Fruit fly (Drosophila melanogaster) whole organism, embryonic: Measurements from ENCODE around the gene Hsp83.

Source experiments
- Ada2b ChIP-seq: fragments of 200-800 bp; sonication (Bioruptor generic); IDR thresholded peaks from 2 replicates; pipeline ENCODE4 v1.3.6; 2022; ENCODE audit warnings: missing biosample characterization, missing genetic modification characterization
- Aef1 ChIP-seq: fragments of 200-800 bp; sonication (Bioruptor generic); IDR thresholded peaks from 3 replicates; pipeline ENCODE4 v1.3.6; 2022; ENCODE audit warnings: missing biosample characterization, missing genetic modification characterization
- CG11504 ChIP-seq: fragments of 200-800 bp; sonication (Bioruptor generic); optimal IDR thresholded peaks from 3 replicates; lab custom pipeline; 2019; ENCODE audit warnings: missing biosample characterization, mild to moderate bottlenecking, missing genetic modification characterization, moderate library complexity
- CG11560 ChIP-seq: fragments of 200-800 bp; sonication (Bioruptor generic); IDR thresholded peaks from 3 replicates; pipeline ENCODE4 v1.3.6; 2022; ENCODE audit warnings: missing biosample characterization, missing genetic modification characterization
- CG11723 ChIP-seq: fragments of 200-800 bp; sonication (Bioruptor generic); optimal IDR thresholded peaks from 2 replicates; lab custom pipeline; 2017; ENCODE audit warnings: missing biosample characterization, mild to moderate bottlenecking, missing genetic modification characterization
- CG12769 ChIP-seq: fragments of 200-800 bp; sonication (Bioruptor generic); optimal IDR thresholded peaks from 2 replicates; lab custom pipeline; 2019; ENCODE audit warnings: missing biosample characterization, mild to moderate bottlenecking, missing genetic modification characterization, moderate library complexity
- CG14965 ChIP-seq: fragments of 200-800 bp; sonication (Bioruptor generic); optimal IDR thresholded peaks from 2 replicates; lab custom pipeline; 2016; ENCODE audit warnings: missing biosample characterization, missing genetic modification characterization, borderline replicate concordance
- CG16779 ChIP-seq: fragments of 200-800 bp; sonication (Bioruptor generic); IDR thresholded peaks from 2 replicates; pipeline ENCODE4 v1.3.6; 2022; ENCODE audit warnings: missing biosample characterization, missing genetic modification characterization
- CG16813 ChIP-seq: fragments of 200-800 bp; sonication (Bioruptor generic); IDR thresholded peaks from 3 replicates; pipeline ENCODE4 v1.3.6; 2022; ENCODE audit warnings: missing biosample characterization, missing genetic modification characterization; ENCODE audit not compliant: partially characterized antibody
- CG17829 ChIP-seq: fragments of 200-800 bp; optimal IDR thresholded peaks from 2 replicates; lab custom pipeline; 2019; ENCODE audit warnings: missing biosample characterization, mild to moderate bottlenecking, missing genetic modification characterization, moderate library complexity
- CG2116 ChIP-seq: fragments of 200-800 bp; sonication (Bioruptor generic); optimal IDR thresholded peaks from 3 replicates; lab custom pipeline; 2018; ENCODE audit warnings: missing biosample characterization, mild to moderate bottlenecking, missing genetic modification characterization
- CG2120 ChIP-seq: fragments of 200-800 bp; sonication (Bioruptor generic); optimal IDR thresholded peaks from 3 replicates; lab custom pipeline; 2016; ENCODE audit warnings: missing biosample characterization, missing genetic modification characterization
- CG3163 ChIP-seq: fragments of 200-800 bp; sonication (Bioruptor generic); optimal IDR thresholded peaks from 3 replicates; lab custom pipeline; 2016; ENCODE audit warnings: missing biosample characterization, missing genetic modification characterization
- CG32532 ChIP-seq: fragments of 200-800 bp; sonication (Bioruptor generic); IDR thresholded peaks from 2 replicates; pipeline ENCODE4 v1.3.6; 2022; ENCODE audit warnings: missing biosample characterization, missing genetic modification characterization
- CG33557 ChIP-seq: fragments of 200-800 bp; sonication (Bioruptor generic); optimal IDR thresholded peaks from 2 replicates; lab custom pipeline; 2019; ENCODE audit warnings: missing biosample characterization, mild to moderate bottlenecking, missing genetic modification characterization, moderate library complexity
- CG4707 ChIP-seq: fragments of 200-800 bp; sonication (Bioruptor generic); optimal IDR thresholded peaks from 2 replicates; lab custom pipeline; 2018; ENCODE audit warnings: missing biosample characterization, mild to moderate bottlenecking, missing genetic modification characterization, moderate library complexity
- CG6791 ChIP-seq: fragments of 200-800 bp; sonication (Bioruptor generic); IDR thresholded peaks from 3 replicates; pipeline ENCODE4 v1.3.6; 2022; ENCODE audit warnings: missing biosample characterization, missing genetic modification characterization; ENCODE audit not compliant: partially characterized antibody
- CTCF ChIP-seq: fragments of 200-800 bp; sonication (Bioruptor generic); optimal IDR thresholded peaks from 2 replicates; lab custom pipeline; 2017; ENCODE audit warnings: missing biosample characterization, mild to moderate bottlenecking, missing genetic modification characterization, moderate library complexity
- Dbx ChIP-seq: fragments of 200-800 bp; sonication (Bioruptor generic); IDR thresholded peaks from 3 replicates; pipeline ENCODE4 v1.3.6; 2022; ENCODE audit warnings: missing biosample characterization, missing genetic modification characterization
- Dref ChIP-seq: fragments of 200-800 bp; sonication (Bioruptor generic); IDR thresholded peaks from 2 replicates; pipeline ENCODE4 v1.3.6; 2022; ENCODE audit warnings: missing biosample characterization, missing genetic modification characterization
- Ets65A ChIP-seq: fragments of 200-800 bp; sonication (Bioruptor generic); peaks from one replicate; lab custom pipeline; 2016; ENCODE audit warnings: missing biosample characterization, missing genetic modification characterization
- Fer1 ChIP-seq: fragments of 200-800 bp; sonication (Bioruptor generic); optimal IDR thresholded peaks from 2 replicates; lab custom pipeline; 2017; ENCODE audit warnings: missing biosample characterization, mild to moderate bottlenecking, missing genetic modification characterization
- H15 ChIP-seq: fragments of 200-800 bp; sonication (Bioruptor generic); IDR thresholded peaks from 3 replicates; pipeline ENCODE4 v1.3.6; 2022; ENCODE audit warnings: missing biosample characterization, missing genetic modification characterization
- NFAT ChIP-seq: fragments of 200-800 bp; sonication (Bioruptor generic); IDR thresholded peaks from 2 replicates; pipeline ENCODE4 v1.3.6; 2022; ENCODE audit warnings: missing biosample characterization, missing genetic modification characterization
- Usf ChIP-seq: fragments of 200-800 bp; sonication (Bioruptor generic); optimal IDR thresholded peaks from 2 replicates; lab custom pipeline; 2017; ENCODE audit warnings: missing genotype, missing biosample characterization, missing genetic modification characterization
- YL-1 ChIP-seq: fragments of 200-800 bp; sonication (Bioruptor generic); optimal IDR thresholded peaks from 3 replicates; lab custom pipeline; 2017; ENCODE audit warnings: missing biosample characterization, mild to moderate bottlenecking, missing genetic modification characterization
- ab ChIP-seq: fragments of 200-800 bp; sonication (Bioruptor generic); optimal IDR thresholded peaks from 2 replicates; lab custom pipeline; 2016; ENCODE audit warnings: missing biosample characterization, missing genetic modification characterization
- bbx ChIP-seq: fragments of 200-800 bp; sonication (Bioruptor generic); IDR thresholded peaks from 2 replicates; pipeline ENCODE4 v1.3.6; 2022; ENCODE audit warnings: missing biosample characterization, missing genetic modification characterization; ENCODE audit not compliant: partially characterized antibody
- dati ChIP-seq: fragments of 200-800 bp; sonication (Bioruptor generic); IDR thresholded peaks from 2 replicates; pipeline ENCODE4 v1.3.6; 2022; ENCODE audit warnings: missing biosample characterization, missing genetic modification characterization
- eve ChIP-seq, 2 experiments: fragments of >200 bp; optimal IDR thresholded peaks; 2 replicates each; lab custom pipeline; 2017; ENCODE audit warnings: missing biosample characterization in 2 of 2, missing genetic modification characterization in 2 of 2
- fd64A ChIP-seq: fragments of 200-800 bp; sonication (Bioruptor generic); optimal IDR thresholded peaks from 3 replicates; lab custom pipeline; 2018; ENCODE audit warnings: missing biosample characterization, mild to moderate bottlenecking, missing genetic modification characterization
- ftz-f1 ChIP-seq: fragments of 200-800 bp; sonication (Bioruptor generic); optimal IDR thresholded peaks from 2 replicates; lab custom pipeline; 2016; ENCODE audit warnings: missing biosample characterization, missing genetic modification characterization
- gce ChIP-seq: fragments of 200-800 bp; sonication (Bioruptor generic); IDR thresholded peaks from 3 replicates; pipeline ENCODE4 v1.3.6; 2022; ENCODE audit warnings: missing biosample characterization, missing genetic modification characterization
- h ChIP-seq: fragments of >200 bp; optimal IDR thresholded peaks from 2 replicates; lab custom pipeline; 2017
- hkb ChIP-seq, 2 experiments: fragments of 200-800 bp in 1 of 2; fragments of >200 bp in 1 of 2; sonication (Bioruptor generic) in 1 of 2; IDR thresholded peaks in 1 of 2; optimal IDR thresholded peaks in 1 of 2; 2 replicates each; pipeline versions ENCODE4 v1.3.6 to Lab custom; 2017 to 2022; ENCODE audit warnings: missing biosample characterization in 1 of 2, missing genetic modification characterization in 1 of 2
- jigr1 ChIP-seq: fragments of 200-800 bp; sonication (Bioruptor generic); IDR thresholded peaks from 3 replicates; pipeline ENCODE4 v1.3.6; 2022; ENCODE audit warnings: missing biosample characterization, missing genetic modification characterization
- kah ChIP-seq: fragments of 200-800 bp; sonication (Bioruptor generic); optimal IDR thresholded peaks from 2 replicates; lab custom pipeline; 2018; ENCODE audit warnings: missing biosample characterization, mild to moderate bottlenecking, missing genetic modification characterization
- knrl ChIP-seq: fragments of 200-800 bp; sonication (Bioruptor generic); IDR thresholded peaks from 3 replicates; pipeline ENCODE4 v1.3.6; 2022; ENCODE audit warnings: missing biosample characterization, missing genetic modification characterization; ENCODE audit not compliant: partially characterized antibody
- nmo ChIP-seq: fragments of 200-800 bp; sonication (Bioruptor generic); optimal IDR thresholded peaks from 2 replicates; lab custom pipeline; 2018; ENCODE audit warnings: missing biosample characterization, mild to moderate bottlenecking, missing genetic modification characterization, moderate library complexity
- oc ChIP-seq: fragments of 200-800 bp; sonication (Bioruptor generic); optimal IDR thresholded peaks from 2 replicates; lab custom pipeline; 2018; ENCODE audit warnings: missing biosample characterization, mild to moderate bottlenecking, missing genetic modification characterization, moderate library complexity
- onecut ChIP-seq: fragments of 200-800 bp; sonication (Bioruptor generic); IDR thresholded peaks from 2 replicates; pipeline ENCODE4 v1.3.6; 2022; ENCODE audit warnings: missing biosample characterization, missing genetic modification characterization
- p53 ChIP-seq: fragments of 200-800 bp; sonication (Bioruptor generic); optimal IDR thresholded peaks from 2 replicates; lab custom pipeline; 2016; ENCODE audit warnings: missing biosample characterization, missing genetic modification characterization
- pfk ChIP-seq: fragments of 200-800 bp; sonication (Bioruptor generic); optimal IDR thresholded peaks from 2 replicates; lab custom pipeline; 2018; ENCODE audit warnings: missing biosample characterization, mild to moderate bottlenecking, missing genetic modification characterization, moderate library complexity
- pho ChIP-seq: fragments of 200-800 bp; sonication (Bioruptor generic); optimal IDR thresholded peaks from 2 replicates; lab custom pipeline; 2016; ENCODE audit warnings: missing biosample characterization, missing genetic modification characterization
- prd ChIP-seq, 3 experiments: fragments of >200 bp in 2 of 3; fragments of 200-800 bp in 1 of 3; sonication (Bioruptor generic) in 1 of 3; optimal IDR thresholded peaks in 2 of 3; IDR thresholded peaks in 1 of 3; 2 replicates in 2 of 3; 3 replicates in 1 of 3; pipeline versions ENCODE4 v1.3.6 to Lab custom; 2017 to 2022; ENCODE audit warnings: missing biosample characterization in 1 of 3, missing genetic modification characterization in 1 of 3
- repo ChIP-seq: fragments of 200-800 bp; sonication (Bioruptor generic); optimal IDR thresholded peaks from 2 replicates; lab custom pipeline; 2016; ENCODE audit warnings: missing biosample characterization, missing genetic modification characterization
- sr ChIP-seq: fragments of 200-800 bp; sonication (Bioruptor generic); IDR thresholded peaks from 3 replicates; pipeline ENCODE4 v1.3.6; 2022; ENCODE audit warnings: missing biosample characterization, missing genetic modification characterization
- stwl ChIP-seq: fragments of 200-800 bp; sonication (Bioruptor generic); optimal IDR thresholded peaks from 3 replicates; lab custom pipeline; 2018; ENCODE audit warnings: missing biosample characterization, mild to moderate bottlenecking, missing genetic modification characterization, moderate library complexity
- tin ChIP-seq: fragments of 200-800 bp; sonication (Bioruptor generic); optimal IDR thresholded peaks from 3 replicates; lab custom pipeline; 2016; ENCODE audit warnings: missing biosample characterization, missing genetic modification characterization
- toy ChIP-seq: fragments of 200-800 bp; sonication (Bioruptor generic); IDR thresholded peaks from 2 replicates; pipeline ENCODE4 v1.3.6; 2022; ENCODE audit warnings: missing biosample characterization, missing genetic modification characterization
- zfh2 ChIP-seq: fragments of 200-800 bp; sonication (Bioruptor generic); optimal IDR thresholded peaks from 2 replicates; lab custom pipeline; 2016; ENCODE audit warnings: missing biosample characterization, missing genetic modification characterization

Gene Hsp83

dm6 chr3L:3197464-3197863 is 4.7 kb downstream of the Hsp83 start, which contains the start of gene CG14966 (continued):
- no peak for TF ChIP-seq jigr1 (GFP tag; lab: Robert Waterston, UW)
- peak; percentile 43 for TF ChIP-seq CG2116 (GFP tag; lab: Kevin White, UChicago)
- peak; percentile 68 for TF ChIP-seq CG32532
- peak; percentile 66 for TF ChIP-seq CG2120 (GFP tag; lab: Kevin White, UChicago)
- no peak for TF ChIP-seq ab
- TF ChIP-seq knrl (GFP tag; lab: Robert Waterston, UW): peak; percentile 88
- TF ChIP-seq dati (GFP tag; lab: Robert Waterston, UW): no peak
- no peak for TF ChIP-seq eve (GFP tag; optimal IDR thresholded peaks at IDR 0.05; lab: Kevin White, UChicago)
- no peak for TF ChIP-seq prd (optimal IDR thresholded peaks at IDR 0.05; lab: Kevin White, UChicago)
- 0 out of 3 replicates have a peak, but pooled peaks have one; percentile 8 for TF ChIP-seq prd (GFP tag; IDR thresholded peaks at IDR 0.05; lab: Robert Waterston, UW)
- no peak for TF ChIP-seq ftz-f1
- peak; percentile 43 for TF ChIP-seq stwl (tag; lab: Kevin White, UChicago)
- peak; percentile 91 for TF ChIP-seq CG16813 (GFP tag; lab: Robert Waterston, UW)
- 0 out of 3 replicates have a peak, but pooled peaks have one; percentile 42 for TF ChIP-seq CG11560 (tag; lab: Robert Waterston, UW)
- peak; percentile 32 for TF ChIP-seq CG11504 (tag; lab: Kevin White, UChicago)
- TF ChIP-seq Usf (GFP tag; lab: Kevin White, UChicago): no peak
- no peak for TF ChIP-seq CG4707 (GFP tag; lab: Kevin White, UChicago)
- peak; percentile 15 for TF ChIP-seq kah (GFP tag; lab: Kevin White, UChicago)
- TF ChIP-seq toy (GFP tag; lab: Robert Waterston, UW): no peak
- TF ChIP-seq CG33557 (GFP tag; lab: Kevin White, UChicago): no peak
- peak; percentile 72 for TF ChIP-seq CTCF (GFP tag; lab: Kevin White, UChicago)
- TF ChIP-seq oc (tag; lab: Kevin White, UChicago): no peak
- TF ChIP-seq tin (GFP tag; lab: Kevin White, UChicago): peak; percentile 39
- TF ChIP-seq fd64A (GFP tag; lab: Kevin White, UChicago): no peak
- TF ChIP-seq Aef1 (GFP tag; lab: Robert Waterston, UW): no peak
- TF ChIP-seq hkb (optimal IDR thresholded peaks at IDR 0.05; lab: Kevin White, UChicago): no peak
- no peak for TF ChIP-seq hkb (GFP tag; IDR thresholded peaks at IDR 0.05; lab: Robert Waterston, UW)
- no peak for TF ChIP-seq h (lab: Kevin White, UChicago)
- TF ChIP-seq CG16779 (GFP tag; lab: Robert Waterston, UW): no peak
- TF ChIP-seq p53: peak; percentile 11
- TF ChIP-seq gce (GFP tag; lab: Robert Waterston, UW): no peak
- peak; percentile 29 for TF ChIP-seq pho (GFP tag; lab: Kevin White, UChicago)
- no peak for TF ChIP-seq sr (GFP tag; lab: Robert Waterston, UW)
- no peak for TF ChIP-seq CG14965 (GFP tag; lab: Kevin White, UChicago)
- TF ChIP-seq pfk: peak; percentile 11
- no peak for TF ChIP-seq CG3163 (GFP tag; lab: Kevin White, UChicago)
- no peak; the same call in 1 of the 2 replicates for TF ChIP-seq NFAT (GFP tag; lab: Robert Waterston, UW)
- TF ChIP-seq CG17829 (tag; lab: Kevin White, UChicago): peak; percentile 66
- TF ChIP-seq Dref: 0 out of 2 replicates have a peak, but pooled peaks have one; percentile 36
- peak; percentile 31 for TF ChIP-seq Fer1 (GFP tag; lab: Kevin White, UChicago)
- peak; percentile 27 for TF ChIP-seq Ets65A
- peak; percentile 96 for TF ChIP-seq bbx (GFP tag; lab: Robert Waterston, UW)
- TF ChIP-seq nmo: peak; percentile 43
- peak; percentile 79 for TF ChIP-seq YL-1 (GFP tag; lab: Kevin White, UChicago)
- no peak for TF ChIP-seq onecut (GFP tag; lab: Robert Waterston, UW)
- TF ChIP-seq Dbx (GFP tag; lab: Robert Waterston, UW): peak; percentile 57; the same call in 2 of the 3 replicates
- TF ChIP-seq CG12769: peak; percentile 44
- TF ChIP-seq repo: no peak
- TF ChIP-seq H15 (GFP tag; lab: Robert Waterston, UW): no peak
- TF ChIP-seq Ada2b (GFP tag; lab: Robert Waterston, UW): 0 out of 2 replicates have a peak, but pooled peaks have one; percentile 28
- peak; percentile 22 for TF ChIP-seq zfh2 (GFP tag; lab: Kevin White, UChicago)
- no peak for TF ChIP-seq CG11723 (GFP tag; lab: Kevin White, UChicago)
- TF ChIP-seq CG6791 (GFP tag; lab: Robert Waterston, UW): peak; percentile 91
